Worm (Caenorhabditis elegans) whole organism, young adult: ENCODE results near the gene eco-1.
A peak's percentile ranks its signal among the peaks of the same experiment; 100 is the strongest.

Experiments
- B0336.3 ChIP-seq: fragments of 200-800 bp; sonication (Bioruptor generic); IDR thresholded peaks from 2 replicates; pipeline ENCODE4 v1.3.6; 2022; ENCODE audit warnings: missing genetic modification characterization, missing compliant biosample characterization
- C17E4.6 ChIP-seq: fragments of 200-800 bp; sonication (Bioruptor generic); IDR thresholded peaks from 2 replicates; pipeline ENCODE4 v1.3.6; 2022; ENCODE audit warnings: missing genetic modification reagents, missing genetic modification characterization, missing compliant biosample characterization
- D2030.7 ChIP-seq: fragments of 200-800 bp; sonication (Bioruptor generic); IDR thresholded peaks from 2 replicates; pipeline ENCODE4 v1.3.6; 2022; ENCODE audit warnings: missing genetic modification reagents, missing genetic modification characterization, missing compliant biosample characterization
- F49E8.2 ChIP-seq: sonication (generic microtip); optimal IDR thresholded peaks from 3 replicates; lab custom pipeline; 2017; ENCODE audit warnings: missing genetic modification characterization, mild to moderate bottlenecking, missing compliant biosample characterization, antibody characterized with exemption, moderate library complexity; ENCODE audit not compliant: insufficient read depth
- F52B5.7 ChIP-seq: sonication (generic microtip); optimal IDR thresholded peaks from 2 replicates; lab custom pipeline; 2016; ENCODE audit warnings: mild to moderate bottlenecking, missing genetic modification characterization, missing compliant biosample characterization
- F57A8.1 ChIP-seq: fragments of 200-800 bp; sonication (Bioruptor generic); optimal IDR thresholded peaks from 2 replicates; lab custom pipeline; 2018; ENCODE audit warnings: mild to moderate bottlenecking, missing genetic modification characterization, moderate library complexity, missing compliant biosample characterization
- K11D2.4 ChIP-seq: fragments of 200-800 bp; sonication (Bioruptor generic); IDR thresholded peaks from 2 replicates; pipeline ENCODE4 v1.3.6; 2022; ENCODE audit warnings: missing genetic modification reagents, missing genetic modification characterization, missing compliant biosample characterization
- K12H6.12 ChIP-seq: fragments of 200-800 bp; sonication (Bioruptor generic); optimal IDR thresholded peaks from 2 replicates; lab custom pipeline; 2018; ENCODE audit warnings: mild to moderate bottlenecking, missing genetic modification characterization, missing compliant biosample characterization
- T26A5.8 ChIP-seq: sonication (generic microtip); optimal IDR thresholded peaks from 2 replicates; lab custom pipeline; 2016; ENCODE audit warnings: missing genetic modification characterization, missing compliant biosample characterization
- aptf-2 ChIP-seq: fragments of 200-800 bp; sonication (Bioruptor generic); conservative IDR thresholded peaks from 2 replicates; pipeline ENCODE4 v1.3.6; 2022; ENCODE audit warnings: missing genetic modification reagents, missing genetic modification characterization, missing compliant biosample characterization
- attf-5 ChIP-seq: fragments of 200-800 bp; sonication (Bioruptor generic); optimal IDR thresholded peaks from 2 replicates; lab custom pipeline; 2018; ENCODE audit warnings: mild to moderate bottlenecking, missing genetic modification characterization, missing compliant biosample characterization
- attf-6 ChIP-seq: fragments of 200-800 bp; sonication (Bioruptor generic); IDR thresholded peaks from 2 replicates; pipeline ENCODE4 v1.3.6; 2022; ENCODE audit warnings: missing genetic modification reagents, missing genetic modification characterization, missing compliant biosample characterization
- cebp-2 ChIP-seq: fragments of 200-800 bp; sonication (Bioruptor generic); IDR thresholded peaks from 2 replicates; pipeline ENCODE4 v1.3.6; 2022; ENCODE audit warnings: missing genetic modification characterization, missing compliant biosample characterization
- ceh-91 ChIP-seq: fragments of 200-800 bp; sonication (Bioruptor generic); IDR thresholded peaks from 2 replicates; pipeline ENCODE4 v1.3.6; 2022; ENCODE audit warnings: missing genetic modification reagents, missing genetic modification characterization, missing compliant biosample characterization
- dox-1 ChIP-seq: fragments of 200-800 bp; sonication (Bioruptor generic); IDR thresholded peaks from 2 replicates; pipeline ENCODE4 v1.3.6; 2022; ENCODE audit warnings: missing genetic modification reagents, missing genetic modification characterization, missing compliant biosample characterization
- dpff-1 ChIP-seq: sonication (generic microtip); optimal IDR thresholded peaks from 2 replicates; lab custom pipeline; 2017; ENCODE audit warnings: mild to moderate bottlenecking, missing genetic modification characterization, missing compliant biosample characterization
- dpl-1 ChIP-seq: fragments of 150-350 bp; optimal IDR thresholded peaks from 2 replicates; lab custom pipeline; 2014; ENCODE audit warnings: missing biosample characterization, missing genetic modification reagents, missing genetic modification characterization
- egl-44 ChIP-seq: fragments of 200-800 bp; sonication (Bioruptor generic); IDR thresholded peaks from 2 replicates; pipeline ENCODE4 v1.3.6; 2022; ENCODE audit warnings: missing genetic modification reagents, missing genetic modification characterization, missing compliant biosample characterization
- ekl-4 ChIP-seq: fragments of 200-800 bp; sonication (Bioruptor generic); IDR thresholded peaks from 2 replicates; pipeline ENCODE4 v1.3.6; 2022; ENCODE audit warnings: missing genetic modification reagents, missing genetic modification characterization, missing compliant biosample characterization
- him-1 ChIP-seq: sonication (generic microtip); optimal IDR thresholded peaks from 2 replicates; lab custom pipeline; 2016; ENCODE audit warnings: missing genotype, missing genetic modification reagents, missing genetic modification characterization, missing compliant biosample characterization
- hsf-1 ChIP-seq: fragments of 200-800 bp; sonication (Bioruptor generic); IDR thresholded peaks from 2 replicates; pipeline ENCODE4 v1.3.6; 2022; ENCODE audit warnings: missing genetic modification reagents, missing genetic modification characterization, missing compliant biosample characterization
- lag-1 ChIP-seq: fragments of 200-800 bp; sonication (Bioruptor generic); IDR thresholded peaks from 2 replicates; pipeline ENCODE4 v1.3.6; 2022; ENCODE audit warnings: missing genetic modification reagents, missing genetic modification characterization, missing compliant biosample characterization
- lin-26 ChIP-seq: fragments of 200-800 bp; sonication (Bioruptor generic); IDR thresholded peaks from 2 replicates; pipeline ENCODE4 v1.3.6; 2022; ENCODE audit warnings: missing genetic modification reagents, missing genetic modification characterization, missing compliant biosample characterization
- madf-3 ChIP-seq: fragments of 200-800 bp; sonication (Bioruptor generic); IDR thresholded peaks from 2 replicates; pipeline ENCODE4 v1.3.6; 2022; ENCODE audit warnings: missing genetic modification reagents, missing genetic modification characterization, missing compliant biosample characterization
- madf-6 ChIP-seq: fragments of 200-800 bp; sonication (Bioruptor generic); IDR thresholded peaks from 2 replicates; pipeline ENCODE4 v1.3.6; 2022; ENCODE audit warnings: missing genetic modification reagents, missing genetic modification characterization, missing compliant biosample characterization
- madf-8 ChIP-seq: fragments of 200-800 bp; sonication (Bioruptor generic); conservative IDR thresholded peaks from 2 replicates; pipeline ENCODE4 v1.3.6; 2022; ENCODE audit warnings: missing genetic modification reagents, missing genetic modification characterization, missing compliant biosample characterization
- mcd-1 ChIP-seq: fragments of 200-800 bp; sonication (Bioruptor generic); IDR thresholded peaks from 2 replicates; pipeline ENCODE4 v1.3.6; 2022; ENCODE audit warnings: missing genetic modification reagents, missing genetic modification characterization, missing compliant biosample characterization
- mes-4 ChIP-seq: sonication (generic microtip); optimal IDR thresholded peaks from 2 replicates; lab custom pipeline; 2016; ENCODE audit warnings: missing genotype, missing genetic modification characterization, missing compliant biosample characterization
- nfya-2 ChIP-seq: fragments of 200-800 bp; sonication (Bioruptor generic); IDR thresholded peaks from 2 replicates; pipeline ENCODE4 v1.3.6; 2022; ENCODE audit warnings: missing genetic modification reagents, missing genetic modification characterization, missing compliant biosample characterization
- nfyb-1 ChIP-seq: fragments of 200-800 bp; sonication (Bioruptor generic); IDR thresholded peaks from 2 replicates; pipeline ENCODE4 v1.3.6; 2022; ENCODE audit warnings: missing genetic modification reagents, missing genetic modification characterization, missing compliant biosample characterization
- nhr-27 ChIP-seq: fragments of 200-800 bp; sonication (Bioruptor generic); optimal IDR thresholded peaks from 2 replicates; lab custom pipeline; 2018; ENCODE audit warnings: mild to moderate bottlenecking, missing genetic modification characterization, moderate library complexity, missing compliant biosample characterization
- nhr-90 ChIP-seq: sonication (generic microtip); optimal IDR thresholded peaks from 2 replicates; lab custom pipeline; 2016; ENCODE audit warnings: missing genotype, mild to moderate bottlenecking, missing genetic modification characterization, missing compliant biosample characterization
- rpc-1 ChIP-seq, 2 experiments: fragments of 150-350 bp in 1 of 2; sonication (generic microtip) in 1 of 2; optimal IDR thresholded peaks; 2 replicates each; lab custom pipeline; 2014 to 2018; ENCODE audit warnings: missing biosample characterization in 1 of 2, missing genetic modification characterization in 1 of 2, missing genetic modification reagents in 1 of 2, missing genotype in 1 of 2
- xnd-1 ChIP-seq: sonication (generic microtip); optimal IDR thresholded peaks from 2 replicates; lab custom pipeline; 2016; ENCODE audit warnings: missing genotype, missing genetic modification reagents, missing genetic modification characterization, missing compliant biosample characterization
- zfh-2 ChIP-seq: fragments of 200-800 bp; sonication (Bioruptor generic); conservative IDR thresholded peaks from 2 replicates; pipeline ENCODE4 v1.3.6; 2022; ENCODE audit warnings: missing genetic modification reagents, missing genetic modification characterization, missing compliant biosample characterization
- ztf-3 ChIP-seq: fragments of 200-800 bp; sonication (Bioruptor generic); optimal IDR thresholded peaks from 2 replicates; lab custom pipeline; 2018; ENCODE audit warnings: mild to moderate bottlenecking, missing genetic modification characterization, missing compliant biosample characterization

eco-1 gene

DNA sequence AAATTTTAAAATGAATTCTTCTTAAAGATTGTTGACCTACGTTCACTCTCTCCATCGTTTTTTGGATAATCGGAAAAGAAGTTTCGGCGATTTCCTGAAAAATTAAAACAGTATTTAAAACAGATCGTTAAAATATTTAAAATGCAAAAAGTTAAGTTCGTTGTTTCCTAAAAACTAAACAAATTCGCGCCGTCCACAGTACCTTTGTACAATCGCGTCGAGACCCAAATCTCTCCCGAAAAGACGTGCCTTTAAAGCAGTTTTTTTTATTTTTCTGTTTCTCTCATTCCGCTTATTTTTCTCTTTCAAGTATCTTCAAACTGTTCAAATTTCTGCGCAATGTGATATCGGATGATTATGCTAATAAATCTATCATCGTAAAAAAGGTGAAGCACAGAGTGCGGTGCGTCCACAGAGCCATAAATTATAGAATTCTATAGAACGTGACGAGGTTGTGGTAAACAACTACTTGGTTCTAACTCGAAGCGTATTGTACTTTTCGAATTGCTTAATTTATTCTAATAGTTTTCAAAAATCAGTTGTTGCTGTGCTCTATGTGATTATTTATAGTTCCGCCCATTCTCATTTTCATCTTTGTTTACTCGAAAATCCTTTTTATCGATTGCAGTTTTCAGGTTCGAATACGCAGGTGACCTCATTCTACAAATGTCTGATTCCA lies 48.1 kb downstream of the eco-1 start, which contains the start of the genes F56C9.6 and F56C9.3 (continued):
- TF ChIP-seq xnd-1 (tag; lab: Kevin White, UChicago) (peak; percentile 74), hsf-1 (GFP tag; lab: Robert Waterston, UW) (0 out of 2 replicates have a peak, but pooled peaks have one; percentile 19), ceh-91 (GFP tag; lab: Robert Waterston, UW) (peak; percentile 81), D2030.7 (GFP tag; lab: Robert Waterston, UW) (peak; percentile 79), ekl-4 (0 out of 2 replicates have a peak, but pooled peaks have one; percentile 40), T26A5.8 (tag; lab: Kevin White, UChicago) (no peak)

- TF ChIP-seq zfh-2 (GFP tag; lab: Robert Waterston, UW) (no peak), C17E4.6 (GFP tag; lab: Robert Waterston, UW) (no peak), dpff-1 (tag; lab: Kevin White, UChicago) (no peak), madf-3 (GFP tag; lab: Robert Waterston, UW) (no peak), F57A8.1 (no peak), hsf-1 (GFP tag; lab: Robert Waterston, UW) (peak; percentile 52; the same call in 1 of the 2 replicates), nfyb-1 (GFP tag; lab: Robert Waterston, UW) (no peak), nhr-27 (no peak), B0336.3 (GFP tag; lab: Robert Waterston, UW) (no peak), rpc-1 (optimal IDR thresholded peaks at IDR 0.05; lab: Kevin White, UChicago) (no peak), rpc-1 (tag; optimal IDR thresholded peaks at IDR 0.05; lab: Kevin White, UChicago) (no peak), K12H6.12 (tag; lab: Kevin White, UChicago) (no peak), attf-5 (no peak), lin-26 (GFP tag; lab: Robert Waterston, UW) (0 out of 2 replicates have a peak, but pooled peaks have one; percentile 35), ztf-3 (GFP tag; lab: Kevin White, UChicago) (no peak), aptf-2 (GFP tag; lab: Robert Waterston, UW) (no peak), attf-6 (GFP tag; lab: Robert Waterston, UW) (0 out of 2 replicates have a peak, but pooled peaks have one; percentile 14), mcd-1 (no peak), F52B5.7 (tag; lab: Kevin White, UChicago) (peak; percentile 11), dox-1 (GFP tag; lab: Robert Waterston, UW) (no peak), nhr-90 (tag; lab: Kevin White, UChicago) (no peak), K11D2.4 (GFP tag; lab: Robert Waterston, UW) (no peak), nfya-2 (GFP tag; lab: Robert Waterston, UW) (no peak), egl-44 (GFP tag; lab: Robert Waterston, UW) (no peak), mes-4 (tag; lab: Kevin White, UChicago) (no peak), F49E8.2 (no peak), madf-6 (GFP tag; lab: Robert Waterston, UW) (peak; percentile 40; the same call in 1 of the 2 replicates), him-1 (tag; lab: Kevin White, UChicago) (peak; percentile 97), madf-8 (no peak), T26A5.8 (tag; lab: Kevin White, UChicago) (no peak), dpl-1 (GFP tag; lab: Kevin White, UChicago) (no peak), cebp-2 (GFP tag; lab: Robert Waterston, UW) (no peak), lag-1 (GFP tag; lab: Robert Waterston, UW) (no peak)
Measured at ce11 chrIII:7308600-7309109, 50.2 kb downstream of the eco-1 start, which contains the start of gene acbp-4. Gene acbp-4 (minus strand): TSS chrIII:7309109.
